Worm (Caenorhabditis elegans) whole organism, L1 larva: Measurements from ENCODE around the gene srw-66.
A peak's percentile ranks its signal among the peaks of the same experiment; 100 is the strongest.
"Not testable (repeated sequence)": the region's sequence is repeated elsewhere in the genome, so short reads cannot be mapped to it uniquely, and the experiment has no call there.

ENCODE experiments used
- Y116A8C.19 ChIP-seq: sonication (generic microtip); optimal IDR thresholded peaks from 2 replicates; lab custom pipeline; 2016; ENCODE audit warnings: missing compliant biosample characterization, missing genetic modification characterization, borderline replicate concordance
- blmp-1 ChIP-seq: fragments of 150-350 bp; optimal IDR thresholded peaks from 2 replicates; lab custom pipeline; 2014; ENCODE audit warnings: missing biosample characterization, missing genetic modification characterization
- dpl-1 ChIP-seq, 3 experiments: fragments of 150-350 bp in 2 of 3; sonication (generic microtip) in 1 of 3; optimal IDR thresholded peaks; 2 replicates each; lab custom pipeline; 2014 to 2017; ENCODE audit warnings: missing biosample characterization in 3 of 3, missing genetic modification characterization in 3 of 3, missing genetic modification reagents in 3 of 3
- efl-1 ChIP-seq, 4 experiments: fragments of 150-350 bp; optimal IDR thresholded peaks in 3 of 4; peaks in 1 of 4; 1 replicate in 1 of 4; 2 replicates in 3 of 4; lab custom pipeline; 2014; ENCODE audit warnings: missing biosample characterization in 2 of 4, missing genetic modification characterization in 2 of 4, missing genetic modification reagents in 2 of 4
- efl-3 ChIP-seq: fragments of 200-800 bp; sonication (Bioruptor generic); optimal IDR thresholded peaks from 2 replicates; lab custom pipeline; 2018; ENCODE audit warnings: mild to moderate bottlenecking, missing genetic modification characterization, missing compliant biosample characterization
- elt-3 ChIP-seq, 6 experiments: fragments of 150-350 bp in 1 of 6; sonication (generic microtip); optimal IDR thresholded peaks; 2 replicates each; lab custom pipeline; 2017 to 2018; ENCODE audit warnings: missing biosample characterization in 6 of 6, missing genetic modification characterization in 6 of 6, inconsistent platforms in 1 of 6
- ets-5 ChIP-seq: fragments of 200-800 bp; sonication (Bioruptor generic); IDR thresholded peaks from 2 replicates; pipeline ENCODE4 v1.3.6; 2022; ENCODE audit warnings: missing genetic modification characterization, missing compliant biosample characterization
- fkh-10 ChIP-seq: sonication (generic microtip); optimal IDR thresholded peaks from 2 replicates; lab custom pipeline; 2017; ENCODE audit warnings: missing biosample characterization, missing genetic modification reagents, missing genetic modification characterization
- fkh-8 ChIP-seq: sonication (generic microtip); optimal IDR thresholded peaks from 2 replicates; lab custom pipeline; 2016; ENCODE audit warnings: mild to moderate bottlenecking, missing genetic modification characterization, missing compliant biosample characterization
- fos-1 ChIP-seq: fragments of 150-350 bp; optimal IDR thresholded peaks from 2 replicates; lab custom pipeline; 2014; ENCODE audit warnings: missing biosample characterization, missing genetic modification characterization
- grh-1 ChIP-seq: fragments of 200-800 bp; sonication (Bioruptor generic); IDR thresholded peaks from 2 replicates; pipeline ENCODE4 v1.3.6; 2022; ENCODE audit warnings: missing genetic modification reagents, missing genetic modification characterization, missing compliant biosample characterization
- lin-13 ChIP-seq: fragments of 150-350 bp; optimal IDR thresholded peaks from 2 replicates; lab custom pipeline; 2014; ENCODE audit warnings: missing biosample characterization, missing genetic modification reagents, missing genetic modification characterization
- lin-14 ChIP-seq: fragments of 200-800 bp; sonication (Bioruptor generic); optimal IDR thresholded peaks from 2 replicates; lab custom pipeline; 2018; ENCODE audit warnings: mild to moderate bottlenecking, missing genetic modification characterization, moderate library complexity, missing compliant biosample characterization
- lin-35 ChIP-seq, 2 experiments: fragments of 150-350 bp; optimal IDR thresholded peaks; 2 replicates each; lab custom pipeline; 2014; ENCODE audit warnings: missing biosample characterization in 2 of 2, missing genetic modification characterization in 2 of 2, missing genetic modification reagents in 2 of 2
- lsy-2 ChIP-seq, 2 experiments: fragments of 150-350 bp; optimal IDR thresholded peaks; 2 replicates each; lab custom pipeline; 2014; ENCODE audit warnings: missing biosample characterization in 2 of 2, missing genetic modification characterization in 2 of 2
- mab-9 ChIP-seq: fragments of 200-800 bp; sonication (Bioruptor generic); IDR thresholded peaks from 2 replicates; pipeline ENCODE4 v1.3.6; 2022; ENCODE audit warnings: missing genetic modification reagents, missing genetic modification characterization, missing compliant biosample characterization
- mdl-1 ChIP-seq, 2 experiments: fragments of 150-350 bp; optimal IDR thresholded peaks; 2 replicates each; lab custom pipeline; 2014 to 2017; ENCODE audit warnings: missing biosample characterization in 2 of 2, missing genetic modification characterization in 2 of 2, inconsistent platforms in 1 of 2
- mef-2 ChIP-seq: fragments of 150-350 bp; optimal IDR thresholded peaks from 2 replicates; lab custom pipeline; 2014; ENCODE audit warnings: missing biosample characterization, missing genetic modification characterization
- mep-1 ChIP-seq: fragments of 150-350 bp; optimal IDR thresholded peaks from 2 replicates; lab custom pipeline; 2014; ENCODE audit warnings: missing biosample characterization, missing genetic modification characterization
- nhr-47 ChIP-seq: sonication (generic microtip); optimal IDR thresholded peaks from 2 replicates; lab custom pipeline; 2016; ENCODE audit warnings: mild to moderate bottlenecking, missing genetic modification characterization, moderate library complexity, missing compliant biosample characterization
- nhr-71 ChIP-seq: sonication (generic microtip); optimal IDR thresholded peaks from 2 replicates; lab custom pipeline; 2016; ENCODE audit warnings: mild to moderate bottlenecking, missing genetic modification characterization, moderate library complexity, missing compliant biosample characterization
- nhr-90 ChIP-seq: sonication (generic microtip); optimal IDR thresholded peaks from 2 replicates; lab custom pipeline; 2016; ENCODE audit warnings: mild to moderate bottlenecking, missing genetic modification characterization, missing compliant biosample characterization; ENCODE audit not compliant: poor library complexity
- pqm-1 ChIP-seq: sonication (generic microtip); optimal IDR thresholded peaks from 3 replicates; lab custom pipeline; 2017; ENCODE audit warnings: missing biosample characterization, missing genetic modification characterization
- sptf-1 ChIP-seq: fragments of 150-350 bp; optimal IDR thresholded peaks from 2 replicates; lab custom pipeline; 2014; ENCODE audit warnings: missing biosample characterization, missing genetic modification characterization
- sup-37 ChIP-seq: fragments of 200-800 bp; sonication (Bioruptor generic); optimal IDR thresholded peaks from 2 replicates; lab custom pipeline; 2018; ENCODE audit warnings: mild to moderate bottlenecking, missing genetic modification characterization, missing compliant biosample characterization
- swsn-7 ChIP-seq: sonication (generic microtip); optimal IDR thresholded peaks from 2 replicates; lab custom pipeline; 2016; ENCODE audit warnings: missing genetic modification characterization, missing compliant biosample characterization
- unc-30 ChIP-seq: sonication (generic microtip); optimal IDR thresholded peaks from 2 replicates; lab custom pipeline; 2017; ENCODE audit warnings: missing biosample characterization, missing genetic modification characterization
- unc-98 ChIP-seq: fragments of 200-800 bp; sonication (Bioruptor generic); IDR thresholded peaks from 2 replicates; pipeline ENCODE4 v1.3.6; 2022; ENCODE audit warnings: missing genetic modification characterization, missing compliant biosample characterization
- vab-15 ChIP-seq: sonication (generic microtip); optimal IDR thresholded peaks from 2 replicates; lab custom pipeline; 2017; ENCODE audit warnings: missing genotype, mild to moderate bottlenecking, missing genetic modification characterization, missing compliant biosample characterization
- ztf-11 ChIP-seq, 2 experiments: sonication (generic microtip); optimal IDR thresholded peaks; 2 replicates each; lab custom pipeline; 2016 to 2017; ENCODE audit warnings: missing genetic modification characterization in 2 of 2, missing biosample characterization in 1 of 2, missing compliant biosample characterization in 1 of 2
- ztf-4 ChIP-seq: fragments of 150-350 bp; optimal IDR thresholded peaks from 2 replicates; lab custom pipeline; 2014; ENCODE audit warnings: missing biosample characterization, missing genetic modification characterization

The srw-66 gene

ce11 chrII:1297044-1297696 is 25.5 kb upstream of the srw-66 start:
- TF ChIP-seq swsn-7 (peak; percentile 23), nhr-47 (no peak), unc-30 (tag; lab: Kevin White, UChicago) (no peak), lin-14 (GFP tag; lab: Kevin White, UChicago) (peak; percentile 51), fkh-10 (GFP tag; lab: Kevin White, UChicago) (no peak), grh-1 (peak; percentile 71), ets-5 (GFP tag; lab: Robert Waterston, UW) (no peak), fos-1 (tag; lab: Kevin White, UChicago) (peak; percentile 12), nhr-71 (tag; lab: Kevin White, UChicago) (peak; percentile 1), nhr-90 (no peak), efl-1 (optimal IDR thresholded peaks at IDR 0.05; lab: Kevin White, UChicago) (peak; percentile 33), efl-1 (GFP tag; optimal IDR thresholded peaks at IDR 0.05 in 1 of 2; lab: Kevin White, UChicago) (peak; percentile 5 to 80), unc-98 (no peak), lsy-2 (tag; optimal IDR thresholded peaks at IDR 0.05; lab: Kevin White, UChicago) (peak in 1 of 2 experiments; percentile 15), Y116A8C.19 (tag; lab: Kevin White, UChicago) (no peak), mep-1 (tag; lab: Kevin White, UChicago) (peak; percentile 14), mdl-1 (tag; optimal IDR thresholded peaks at IDR 0.05; lab: Kevin White, UChicago) (no peak)
- TF ChIP-seq, all 84 proteins: peak for 8

- no peak for TF ChIP-seq dpl-1 (GFP tag; optimal IDR thresholded peaks at IDR 0.05; lab: Kevin White, UChicago)
- TF ChIP-seq sup-37 (GFP tag; lab: Kevin White, UChicago), result no peak
- TF ChIP-seq, all 84 proteins: peak for 0
Observed at ce11 chrII:1295776-1296175, 24.1 kb upstream of the srw-66 start, which contains the start of gene Y57G7A.2. Gene Y57G7A.2, plus strand, starts transcription at chrII:1296076.

ce11 chrII:1293157-1293556 is 21.4 kb upstream of the srw-66 start, which contains the start of gene srz-64:
Gene srz-64, minus strand, starts transcription at chrII:1293257.
- no peak for TF ChIP-seq lin-35 (GFP tag; optimal IDR thresholded peaks at IDR 0.05; lab: Kevin White, UChicago)
- TF ChIP-seq pqm-1 (tag; lab: Kevin White, UChicago), result no peak
- no peak for TF ChIP-seq efl-1 (optimal IDR thresholded peaks at IDR 0.05; lab: Kevin White, UChicago)
- no peak for TF ChIP-seq efl-1 (GFP tag; optimal IDR thresholded peaks at IDR 0.05 in 1 of 2; lab: Kevin White, UChicago)
- no peak for TF ChIP-seq ztf-11 (tag; optimal IDR thresholded peaks at IDR 0.05; lab: Kevin White, UChicago)
- TF ChIP-seq mep-1 (tag; lab: Kevin White, UChicago), result no peak
- TF ChIP-seq mef-2, result no peak
- no peak for TF ChIP-seq efl-3 (GFP tag; lab: Kevin White, UChicago)

- no peak for TF ChIP-seq fkh-8 (tag; lab: Kevin White, UChicago)
- no peak for TF ChIP-seq ztf-4
- no peak for TF ChIP-seq sptf-1 (tag; lab: Kevin White, UChicago)
Observed at ce11 chrII:1285514-1285913, 13.8 kb upstream of the srw-66 start, which contains the start of the genes Y57G7A.6 and Y57G7A.3. Gene Y57G7A.6, minus strand, starts transcription at chrII:1285614. Gene Y57G7A.3, plus strand, starts transcription at chrII:1285782.

ce11 chrII:1284985-1285384 is 13.3 kb upstream of the srw-66 start:
- no peak for TF ChIP-seq pqm-1 (tag; lab: Kevin White, UChicago)
- TF ChIP-seq vab-15 (tag; lab: Kevin White, UChicago), result no peak
- no peak for TF ChIP-seq elt-3 (tag; optimal IDR thresholded peaks at IDR 0.05; lab: Kevin White, UChicago)
- no peak for TF ChIP-seq unc-98
- TF ChIP-seq lin-14 (GFP tag; lab: Kevin White, UChicago), result no peak
- no peak for TF ChIP-seq lin-13
- TF ChIP-seq, all 84 proteins: peak for 0

ce11 chrII:1278350-1278749 is 6.6 kb upstream of the srw-66 start, which contains the start of gene srz-63:
Gene srz-63, plus strand, starts transcription at chrII:1278650.
- TF ChIP-seq fos-1 (tag; lab: Kevin White, UChicago); blmp-1 (tag; lab: Kevin White, UChicago); mab-9 (GFP tag; lab: Robert Waterston, UW): not testable (repeated sequence)
- TF ChIP-seq, all 84 proteins: peak for 0; not testable (repeated sequence) for 84
